Fruit fly (Drosophila melanogaster): ENCODE results near the gene CG46301.

dm6 chr2L:14207593-14208236 lies 103.8 kb downstream of the CG46301 start:
- TF ChIP-seq h (optimal IDR thresholded peaks at IDR 0.05) = no peak
- no peak for TF ChIP-seq insv (optimal IDR thresholded peaks at IDR 0.05)
